Worm (Caenorhabditis elegans) whole organism, young adult: ENCODE data around the gene pho-5.
A peak's percentile ranks its signal among the peaks of the same experiment; 100 is the strongest.

Source experiments
- B0019.2 ChIP-seq: fragments of 200-800 bp; sonication (Bioruptor generic); conservative IDR thresholded peaks from 2 replicates; pipeline ENCODE4 v1.3.6; 2022; ENCODE audit warnings: missing genetic modification reagents, missing genetic modification characterization, missing compliant biosample characterization
- B0035.1 ChIP-seq: sonication (generic microtip); optimal IDR thresholded peaks from 2 replicates; lab custom pipeline; 2016; ENCODE audit warnings: missing genetic modification characterization, mild to moderate bottlenecking, missing compliant biosample characterization, missing genotype, missing genetic modification reagents
- B0336.3 ChIP-seq: fragments of 200-800 bp; sonication (Bioruptor generic); IDR thresholded peaks from 2 replicates; pipeline ENCODE4 v1.3.6; 2022; ENCODE audit warnings: missing genetic modification characterization, missing compliant biosample characterization
- C17E4.6 ChIP-seq: fragments of 200-800 bp; sonication (Bioruptor generic); IDR thresholded peaks from 2 replicates; pipeline ENCODE4 v1.3.6; 2022; ENCODE audit warnings: missing genetic modification reagents, missing genetic modification characterization, missing compliant biosample characterization
- D2030.7 ChIP-seq: fragments of 200-800 bp; sonication (Bioruptor generic); IDR thresholded peaks from 2 replicates; pipeline ENCODE4 v1.3.6; 2022; ENCODE audit warnings: missing genetic modification reagents, missing genetic modification characterization, missing compliant biosample characterization
- F49E8.2 ChIP-seq: sonication (generic microtip); optimal IDR thresholded peaks from 3 replicates; lab custom pipeline; 2017; ENCODE audit warnings: missing genetic modification characterization, mild to moderate bottlenecking, missing compliant biosample characterization, antibody characterized with exemption, moderate library complexity; ENCODE audit not compliant: insufficient read depth
- F55B11.4 ChIP-seq: sonication (generic microtip); optimal IDR thresholded peaks from 2 replicates; lab custom pipeline; 2016; ENCODE audit warnings: missing compliant biosample characterization, missing genetic modification characterization, borderline replicate concordance; ENCODE audit not compliant: insufficient read depth
- T26A5.8 ChIP-seq: sonication (generic microtip); optimal IDR thresholded peaks from 2 replicates; lab custom pipeline; 2016; ENCODE audit warnings: missing genetic modification characterization, missing compliant biosample characterization
- ZK185.1 ChIP-seq: sonication (generic microtip); optimal IDR thresholded peaks from 2 replicates; lab custom pipeline; 2016; ENCODE audit warnings: mild to moderate bottlenecking, missing genetic modification characterization, missing compliant biosample characterization; ENCODE audit not compliant: poor library complexity, severe bottlenecking
- akir-1 ChIP-seq: fragments of 200-800 bp; sonication (Bioruptor generic); optimal IDR thresholded peaks from 2 replicates; lab custom pipeline; 2018; ENCODE audit warnings: mild to moderate bottlenecking, missing genetic modification characterization, moderate library complexity, missing compliant biosample characterization
- ama-1 ChIP-seq, 3 experiments: fragments of 150-350 bp in 1 of 3; sonication (generic microtip) in 2 of 3; optimal IDR thresholded peaks; 2 replicates each; lab custom pipeline; 2014 to 2018; ENCODE audit warnings: missing biosample characterization in 2 of 3, missing genetic modification characterization in 2 of 3, missing genetic modification reagents in 2 of 3
- attf-3 ChIP-seq: fragments of 200-800 bp; sonication (Bioruptor generic); conservative IDR thresholded peaks from 2 replicates; pipeline ENCODE4 v1.3.6; 2022; ENCODE audit warnings: missing genetic modification reagents, missing genetic modification characterization, missing compliant biosample characterization
- attf-5 ChIP-seq: fragments of 200-800 bp; sonication (Bioruptor generic); optimal IDR thresholded peaks from 2 replicates; lab custom pipeline; 2018; ENCODE audit warnings: mild to moderate bottlenecking, missing genetic modification characterization, missing compliant biosample characterization
- attf-6 ChIP-seq: fragments of 200-800 bp; sonication (Bioruptor generic); IDR thresholded peaks from 2 replicates; pipeline ENCODE4 v1.3.6; 2022; ENCODE audit warnings: missing genetic modification reagents, missing genetic modification characterization, missing compliant biosample characterization
- cebp-1 ChIP-seq, 2 experiments: fragments of 200-800 bp in 1 of 2; sonication (Bioruptor generic) in 1 of 2; sonication (generic microtip) in 1 of 2; IDR thresholded peaks in 1 of 2; optimal IDR thresholded peaks in 1 of 2; 2 replicates each; pipeline versions ENCODE4 v1.3.6 to Lab custom; 2017 to 2022; ENCODE audit warnings: missing compliant biosample characterization in 2 of 2, missing genetic modification characterization in 2 of 2, mild to moderate bottlenecking in 1 of 2, missing genetic modification reagents in 1 of 2, moderate library complexity in 1 of 2
- ceh-27 ChIP-seq: fragments of 200-800 bp; sonication (Bioruptor generic); optimal IDR thresholded peaks from 2 replicates; lab custom pipeline; 2018; ENCODE audit warnings: mild to moderate bottlenecking, missing genetic modification characterization, moderate library complexity, missing compliant biosample characterization
- dox-1 ChIP-seq: fragments of 200-800 bp; sonication (Bioruptor generic); IDR thresholded peaks from 2 replicates; pipeline ENCODE4 v1.3.6; 2022; ENCODE audit warnings: missing genetic modification reagents, missing genetic modification characterization, missing compliant biosample characterization
- dpl-1 ChIP-seq: fragments of 150-350 bp; optimal IDR thresholded peaks from 2 replicates; lab custom pipeline; 2014; ENCODE audit warnings: missing biosample characterization, missing genetic modification reagents, missing genetic modification characterization
- egl-18 ChIP-seq: fragments of 200-800 bp; sonication (Bioruptor generic); IDR thresholded peaks from 2 replicates; pipeline ENCODE4 v1.3.6; 2022; ENCODE audit warnings: missing genetic modification reagents, missing genetic modification characterization, missing compliant biosample characterization
- egl-44 ChIP-seq: fragments of 200-800 bp; sonication (Bioruptor generic); IDR thresholded peaks from 2 replicates; pipeline ENCODE4 v1.3.6; 2022; ENCODE audit warnings: missing genetic modification reagents, missing genetic modification characterization, missing compliant biosample characterization
- ekl-4 ChIP-seq: fragments of 200-800 bp; sonication (Bioruptor generic); IDR thresholded peaks from 2 replicates; pipeline ENCODE4 v1.3.6; 2022; ENCODE audit warnings: missing genetic modification reagents, missing genetic modification characterization, missing compliant biosample characterization
- ets-4 ChIP-seq: fragments of 200-800 bp; sonication (Bioruptor generic); optimal IDR thresholded peaks from 2 replicates; lab custom pipeline; 2018; ENCODE audit warnings: mild to moderate bottlenecking, missing genetic modification characterization, missing compliant biosample characterization
- fkh-3 ChIP-seq: sonication (generic microtip); optimal IDR thresholded peaks from 2 replicates; lab custom pipeline; 2016; ENCODE audit warnings: mild to moderate bottlenecking, missing genetic modification characterization, missing compliant biosample characterization
- hsf-1 ChIP-seq: fragments of 200-800 bp; sonication (Bioruptor generic); IDR thresholded peaks from 2 replicates; pipeline ENCODE4 v1.3.6; 2022; ENCODE audit warnings: missing genetic modification reagents, missing genetic modification characterization, missing compliant biosample characterization
- let-526 ChIP-seq: fragments of 200-800 bp; sonication (Bioruptor generic); IDR thresholded peaks from 2 replicates; pipeline ENCODE4 v1.3.6; 2022; ENCODE audit warnings: missing genetic modification reagents, missing genetic modification characterization, missing compliant biosample characterization
- lsy-27 ChIP-seq: sonication (generic microtip); optimal IDR thresholded peaks from 2 replicates; lab custom pipeline; 2017; ENCODE audit warnings: missing genetic modification characterization, mild to moderate bottlenecking, missing compliant biosample characterization, antibody characterized with exemption, missing genotype, borderline replicate concordance; ENCODE audit not compliant: insufficient read depth
- madf-10 ChIP-seq: sonication (generic microtip); optimal IDR thresholded peaks from 2 replicates; lab custom pipeline; 2016; ENCODE audit warnings: mild to moderate bottlenecking, missing genetic modification characterization, missing compliant biosample characterization
- madf-3 ChIP-seq: fragments of 200-800 bp; sonication (Bioruptor generic); IDR thresholded peaks from 2 replicates; pipeline ENCODE4 v1.3.6; 2022; ENCODE audit warnings: missing genetic modification reagents, missing genetic modification characterization, missing compliant biosample characterization
- madf-8 ChIP-seq: fragments of 200-800 bp; sonication (Bioruptor generic); conservative IDR thresholded peaks from 2 replicates; pipeline ENCODE4 v1.3.6; 2022; ENCODE audit warnings: missing genetic modification reagents, missing genetic modification characterization, missing compliant biosample characterization
- mcd-1 ChIP-seq: fragments of 200-800 bp; sonication (Bioruptor generic); IDR thresholded peaks from 2 replicates; pipeline ENCODE4 v1.3.6; 2022; ENCODE audit warnings: missing genetic modification reagents, missing genetic modification characterization, missing compliant biosample characterization
- mxl-1 ChIP-seq: sonication (generic microtip); optimal IDR thresholded peaks from 2 replicates; lab custom pipeline; 2016; ENCODE audit warnings: missing genetic modification characterization, missing compliant biosample characterization
- nfya-2 ChIP-seq: fragments of 200-800 bp; sonication (Bioruptor generic); IDR thresholded peaks from 2 replicates; pipeline ENCODE4 v1.3.6; 2022; ENCODE audit warnings: missing genetic modification reagents, missing genetic modification characterization, missing compliant biosample characterization
- nhr-179 ChIP-seq: sonication (generic microtip); optimal IDR thresholded peaks from 2 replicates; lab custom pipeline; 2016; ENCODE audit warnings: mild to moderate bottlenecking, missing genetic modification characterization, missing compliant biosample characterization
- nhr-27 ChIP-seq: fragments of 200-800 bp; sonication (Bioruptor generic); optimal IDR thresholded peaks from 2 replicates; lab custom pipeline; 2018; ENCODE audit warnings: mild to moderate bottlenecking, missing genetic modification characterization, moderate library complexity, missing compliant biosample characterization
- nhr-80 ChIP-seq: sonication (generic microtip); optimal IDR thresholded peaks from 2 replicates; lab custom pipeline; 2016; ENCODE audit warnings: missing genetic modification characterization, missing compliant biosample characterization
- nhr-90 ChIP-seq: sonication (generic microtip); optimal IDR thresholded peaks from 2 replicates; lab custom pipeline; 2016; ENCODE audit warnings: missing genotype, mild to moderate bottlenecking, missing genetic modification characterization, missing compliant biosample characterization
- rcor-1 ChIP-seq: fragments of 200-800 bp; sonication (Bioruptor generic); IDR thresholded peaks from 2 replicates; pipeline ENCODE4 v1.3.6; 2022; ENCODE audit warnings: missing genetic modification reagents, missing genetic modification characterization, missing compliant biosample characterization
- sea-2 ChIP-seq: fragments of 200-800 bp; sonication (Bioruptor generic); IDR thresholded peaks from 2 replicates; pipeline ENCODE4 v1.3.6; 2022; ENCODE audit warnings: missing genetic modification characterization, missing compliant biosample characterization
- snpc-1.1 ChIP-seq: sonication (generic microtip); optimal IDR thresholded peaks from 2 replicates; lab custom pipeline; 2017; ENCODE audit warnings: missing genetic modification characterization, mild to moderate bottlenecking, missing compliant biosample characterization, antibody characterized with exemption, moderate library complexity, missing genotype, missing genetic modification reagents; ENCODE audit not compliant: insufficient read depth
- snpc-1.3 ChIP-seq: sonication (generic microtip); optimal IDR thresholded peaks from 2 replicates; lab custom pipeline; 2017; ENCODE audit warnings: missing genetic modification characterization, mild to moderate bottlenecking, missing compliant biosample characterization, antibody characterized with exemption, moderate library complexity, missing genotype, missing genetic modification reagents; ENCODE audit not compliant: insufficient read depth
- somi-1 ChIP-seq: fragments of 200-800 bp; sonication (Bioruptor generic); optimal IDR thresholded peaks from 2 replicates; lab custom pipeline; 2018; ENCODE audit warnings: mild to moderate bottlenecking, missing genetic modification characterization, missing compliant biosample characterization
- tbx-9 ChIP-seq: sonication (generic microtip); optimal IDR thresholded peaks from 2 replicates; lab custom pipeline; 2016; ENCODE audit warnings: borderline replicate concordance, missing genetic modification characterization, inconsistent platforms, missing compliant biosample characterization
- xnd-1 ChIP-seq: sonication (generic microtip); optimal IDR thresholded peaks from 2 replicates; lab custom pipeline; 2016; ENCODE audit warnings: missing genotype, missing genetic modification reagents, missing genetic modification characterization, missing compliant biosample characterization
- ztf-18 ChIP-seq: sonication (generic microtip); optimal IDR thresholded peaks from 2 replicates; lab custom pipeline; 2016; ENCODE audit warnings: missing genotype, mild to moderate bottlenecking, missing genetic modification characterization, missing compliant biosample characterization
- ztf-26 ChIP-seq: sonication (generic microtip); optimal IDR thresholded peaks from 2 replicates; lab custom pipeline; 2017; ENCODE audit warnings: missing genetic modification characterization, missing compliant biosample characterization
- ztf-28 ChIP-seq: fragments of 200-800 bp; sonication (Bioruptor generic); IDR thresholded peaks from 2 replicates; pipeline ENCODE4 v1.3.6; 2022; ENCODE audit warnings: missing genetic modification reagents, missing genetic modification characterization, missing compliant biosample characterization
- ztf-3 ChIP-seq: fragments of 200-800 bp; sonication (Bioruptor generic); optimal IDR thresholded peaks from 2 replicates; lab custom pipeline; 2018; ENCODE audit warnings: mild to moderate bottlenecking, missing genetic modification characterization, missing compliant biosample characterization

pho-5 gene

DNA sequence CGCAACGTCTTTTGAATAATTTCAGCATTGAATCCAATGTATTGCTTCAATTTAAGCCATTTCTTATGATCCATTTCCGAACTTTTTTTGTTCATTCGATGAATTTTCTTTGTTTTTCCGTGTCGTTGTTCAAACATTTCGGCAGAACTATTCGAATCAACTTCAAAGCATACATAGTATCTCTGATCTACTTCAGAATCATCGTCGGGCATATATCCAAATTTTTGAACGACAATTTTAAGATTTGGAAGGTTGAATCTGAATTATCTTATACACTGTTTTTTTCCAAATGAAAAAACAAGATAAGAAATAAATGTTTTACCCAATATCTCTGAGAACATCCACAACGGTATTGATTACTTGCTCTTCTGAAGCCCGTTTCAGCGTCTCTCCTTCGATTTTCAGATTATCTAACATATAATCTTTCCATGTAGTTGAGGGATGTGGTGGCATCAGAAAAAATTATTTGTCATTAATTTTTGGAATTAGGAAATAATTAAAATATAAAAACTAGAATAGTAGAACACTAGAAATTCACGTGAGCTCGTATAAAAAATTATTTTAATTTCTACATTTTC is 43.6 kb upstream of the pho-5 start, which contains the start of gene lab-2:
lab-2 (minus strand) TSS at position 453 of the 578 bp plus-strand sequence.
- TF ChIP-seq ztf-28 (GFP tag; lab: Robert Waterston, UW) (no peak), tbx-9 (tag; lab: Kevin White, UChicago) (no peak), mcd-1 (GFP tag; lab: Robert Waterston, UW) (no peak), mxl-1 (no peak), lsy-27 (tag; lab: Kevin White, UChicago) (no peak), xnd-1 (tag; lab: Kevin White, UChicago) (no peak), akir-1 (no peak), nhr-80 (tag; lab: Kevin White, UChicago) (no peak), ets-4 (GFP tag; lab: Kevin White, UChicago) (no peak), madf-10 (tag; lab: Kevin White, UChicago) (no peak), egl-44 (no peak), dox-1 (GFP tag; lab: Robert Waterston, UW) (no peak), ekl-4 (no peak; the same call in 1 of the 2 replicates), rcor-1 (GFP tag; lab: Robert Waterston, UW) (no peak), madf-8 (GFP tag; lab: Robert Waterston, UW) (no peak), nhr-27 (tag; lab: Kevin White, UChicago) (no peak), fkh-3 (tag; lab: Kevin White, UChicago) (peak; percentile 27), snpc-1.3 (tag; lab: Kevin White, UChicago) (no peak), hsf-1 (GFP tag; lab: Robert Waterston, UW) (no peak), ztf-3 (no peak), D2030.7 (GFP tag; lab: Robert Waterston, UW) (no peak), ceh-27 (no peak), nhr-179 (no peak), ZK185.1 (tag; lab: Kevin White, UChicago) (no peak), F49E8.2 (tag; lab: Kevin White, UChicago) (no peak), B0035.1 (tag; lab: Kevin White, UChicago) (peak; percentile 26), B0019.2 (GFP tag; lab: Robert Waterston, UW) (no peak), attf-3 (GFP tag; lab: Robert Waterston, UW) (no peak), nhr-90 (tag; lab: Kevin White, UChicago) (no peak), cebp-1 (GFP tag; IDR thresholded peaks at IDR 0.05; lab: Robert Waterston, UW) (no peak), cebp-1 (tag; optimal IDR thresholded peaks at IDR 0.05; lab: Kevin White, UChicago) (peak; percentile 33), B0336.3 (peak; percentile 71), somi-1 (GFP tag; lab: Kevin White, UChicago) (no peak), attf-5 (no peak), nfya-2 (GFP tag; lab: Robert Waterston, UW) (no peak), ztf-18 (tag; lab: Kevin White, UChicago) (no peak), snpc-1.1 (no peak), sea-2 (GFP tag; lab: Robert Waterston, UW) (no peak), egl-18 (GFP tag; lab: Robert Waterston, UW) (no peak), attf-6 (GFP tag; lab: Robert Waterston, UW) (no peak), ama-1 (optimal IDR thresholded peaks at IDR 0.05; lab: Kevin White, UChicago) (peak; percentile 51), ama-1 (GFP tag; optimal IDR thresholded peaks at IDR 0.05; lab: Kevin White, UChicago) (no peak), C17E4.6 (GFP tag; lab: Robert Waterston, UW) (no peak), ztf-26 (tag; lab: Kevin White, UChicago) (no peak), F55B11.4 (tag; lab: Kevin White, UChicago) (no peak), madf-3 (GFP tag; lab: Robert Waterston, UW) (no peak), let-526 (0 out of 2 replicates have a peak, but pooled peaks have one; percentile 9), T26A5.8 (tag; lab: Kevin White, UChicago) (no peak), dpl-1 (GFP tag; lab: Kevin White, UChicago) (no peak)
